Fruit fly (Drosophila melanogaster) whole organism, embryonic: Measurements from ENCODE around the gene Or65a.

Source experiments
- C15 ChIP-seq: fragments of 200-800 bp; sonication (Bioruptor generic); IDR thresholded peaks from 3 replicates; pipeline ENCODE4 v1.3.6; 2022; ENCODE audit warnings: missing biosample characterization, missing genetic modification characterization
- CG16779 ChIP-seq: fragments of 200-800 bp; sonication (Bioruptor generic); IDR thresholded peaks from 2 replicates; pipeline ENCODE4 v1.3.6; 2022; ENCODE audit warnings: missing biosample characterization, missing genetic modification characterization
- CG31224 ChIP-seq: fragments of 200-800 bp; sonication (Bioruptor generic); IDR thresholded peaks from 2 replicates; pipeline ENCODE4 v1.3.6; 2022; ENCODE audit warnings: missing biosample characterization, missing genetic modification characterization
- CTCF ChIP-seq: fragments of 200-800 bp; sonication (Bioruptor generic); optimal IDR thresholded peaks from 2 replicates; lab custom pipeline; 2017; ENCODE audit warnings: missing biosample characterization, mild to moderate bottlenecking, missing genetic modification characterization, moderate library complexity
- HLH3B ChIP-seq: fragments of 200-800 bp; sonication (Bioruptor generic); IDR thresholded peaks from 2 replicates; pipeline ENCODE4 v1.3.6; 2022; ENCODE audit warnings: missing biosample characterization, missing genetic modification characterization
- lov ChIP-seq, 2 experiments: fragments of 200-800 bp in 1 of 2; fragments of >200 bp in 1 of 2; sonication (Bioruptor generic) in 1 of 2; IDR thresholded peaks in 1 of 2; optimal IDR thresholded peaks in 1 of 2; 2 replicates in 1 of 2; 3 replicates in 1 of 2; pipeline versions ENCODE4 v1.3.6 to Lab custom; 2017 to 2022; ENCODE audit warnings: missing biosample characterization in 1 of 2, missing genetic modification characterization in 1 of 2
- tll ChIP-seq, 2 experiments: fragments of 200-800 bp in 1 of 2; fragments of >200 bp in 1 of 2; sonication (Bioruptor generic) in 1 of 2; optimal IDR thresholded peaks; 2 replicates each; lab custom pipeline; 2017 to 2019; ENCODE audit warnings: missing biosample characterization in 2 of 2, missing genetic modification characterization in 2 of 2, mild to moderate bottlenecking in 1 of 2, moderate library complexity in 1 of 2

DNA sequence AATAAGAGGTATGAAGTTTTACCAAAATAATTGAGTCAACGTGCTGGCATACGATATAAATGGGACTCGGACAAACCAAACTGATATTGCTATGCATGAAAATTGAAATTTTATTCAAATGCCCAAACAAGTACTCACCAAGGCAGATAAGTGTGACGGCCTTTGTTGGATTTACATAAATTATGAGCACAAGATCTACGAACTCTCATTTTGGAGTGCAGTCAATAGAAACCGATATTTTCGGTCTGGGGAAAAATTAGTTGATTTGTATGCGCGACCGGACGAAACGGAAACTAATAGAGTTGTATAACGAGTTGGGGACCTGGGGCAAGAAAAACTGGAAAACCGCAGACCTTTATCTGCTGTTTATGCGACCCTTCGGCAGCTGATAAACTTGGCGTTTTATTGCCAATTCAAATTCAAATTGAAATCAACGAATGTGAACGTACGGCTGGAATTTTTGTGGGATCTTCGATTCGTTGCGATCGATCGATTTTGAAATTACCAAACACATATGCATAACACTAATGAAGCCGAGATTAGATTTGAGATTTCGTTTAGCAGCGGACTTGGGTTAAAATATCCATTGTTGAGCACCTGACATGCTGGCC, 15.9 kb downstream of the Or65a start:
- TF ChIP-seq C15 (GFP tag; lab: Robert Waterston, UW) = no peak
- no peak for TF ChIP-seq CG16779 (GFP tag; lab: Robert Waterston, UW)
- TF ChIP-seq CTCF = no peak
- TF ChIP-seq CG31224 (GFP tag; lab: Robert Waterston, UW) = no peak
- no peak for TF ChIP-seq lov (optimal IDR thresholded peaks at IDR 0.05; lab: Kevin White, UChicago)
- no peak for TF ChIP-seq lov (GFP tag; IDR thresholded peaks at IDR 0.05; lab: Robert Waterston, UW)
- TF ChIP-seq HLH3B = no peak
- no peak for TF ChIP-seq tll (GFP tag; optimal IDR thresholded peaks at IDR 0.05; lab: Kevin White, UChicago)
